Fruit fly (Drosophila melanogaster) whole organism, adult: Measurements from ENCODE around the gene CG13084.

Experiments used
- CG11617 ChIP-seq: fragments of 200-800 bp; sonication (Bioruptor generic); optimal IDR thresholded peaks from 2 replicates; lab custom pipeline; 2017; ENCODE audit warnings: mild to moderate bottlenecking, missing biosample characterization, missing genetic modification reagents, missing genetic modification characterization
- CG12768 ChIP-seq: fragments of 200-800 bp; sonication (Bioruptor generic); optimal IDR thresholded peaks from 2 replicates; lab custom pipeline; 2017; ENCODE audit warnings: missing biosample characterization, missing genetic modification characterization, mild to moderate bottlenecking, moderate library complexity, missing genetic modification reagents
- CG14711 ChIP-seq: fragments of 200-800 bp; sonication (Bioruptor generic); optimal IDR thresholded peaks from 2 replicates; lab custom pipeline; 2018; ENCODE audit warnings: missing biosample characterization, mild to moderate bottlenecking, missing genetic modification characterization, moderate library complexity
- CG1620 ChIP-seq: fragments of 200-800 bp; sonication (Bioruptor generic); optimal IDR thresholded peaks from 2 replicates; lab custom pipeline; 2016; ENCODE audit warnings: missing biosample characterization, missing genetic modification characterization
- Crg-1 ChIP-seq: fragments of 200-800 bp; sonication (Bioruptor generic); optimal IDR thresholded peaks from 2 replicates; lab custom pipeline; 2016; ENCODE audit warnings: missing biosample characterization, missing genetic modification characterization
- cnc ChIP-seq, 2 experiments: fragments of >200 bp; optimal IDR thresholded peaks; 2 replicates each; lab custom pipeline; 2017
- kay ChIP-seq: fragments of 200-800 bp; sonication (Bioruptor generic); peaks from one replicate; lab custom pipeline; 2016; ENCODE audit warnings: missing biosample characterization, missing genetic modification characterization, borderline replicate concordance
- tj ChIP-seq: fragments of 200-800 bp; sonication (Bioruptor generic); optimal IDR thresholded peaks from 3 replicates; lab custom pipeline; 2017; ENCODE audit warnings: missing biosample characterization, mild to moderate bottlenecking, missing genetic modification characterization, moderate library complexity

DNA sequence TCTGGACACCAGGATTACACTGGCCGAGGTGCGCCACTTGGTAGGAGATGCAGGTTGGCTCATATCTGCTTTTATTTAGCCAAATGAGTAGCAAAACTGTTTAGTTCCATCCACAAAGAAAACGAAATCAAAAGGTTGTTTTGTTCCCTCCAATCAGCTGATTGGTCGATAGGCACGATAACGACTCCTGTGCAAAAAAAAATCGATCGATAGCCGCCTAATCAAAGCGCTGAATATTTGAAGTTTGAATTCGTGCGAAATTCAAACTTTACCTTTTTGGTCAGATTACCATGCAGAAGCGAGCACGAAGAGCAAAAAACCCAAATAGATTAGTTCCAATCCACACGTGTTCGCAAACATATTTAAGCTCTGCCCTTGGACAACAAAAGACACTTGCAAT, at the start of gene CG13084, which contains the start of gene CG10195:
- TF ChIP-seq CG1620: no peak
- no peak for TF ChIP-seq Crg-1 (GFP tag; lab: Kevin White, UChicago)
- TF ChIP-seq kay: no peak
- no peak for TF ChIP-seq CG11617
- TF ChIP-seq CG12768 (GFP tag; lab: Kevin White, UChicago): no peak
- no peak for TF ChIP-seq cnc (optimal IDR thresholded peaks at IDR 0.05; lab: Kevin White, UChicago)
- TF ChIP-seq tj: no peak
- no peak for TF ChIP-seq CG14711 (tag; lab: Kevin White, UChicago)
